Worm (Caenorhabditis elegans) whole organism, L4 larva: ENCODE data around the gene Y53F4B.39.
"Not testable (repeated sequence)": the region's sequence is repeated elsewhere in the genome, so short reads cannot be mapped to it uniquely, and the experiment has no call there.

Experiments used
- F49E8.2 ChIP-seq: sonication (generic microtip); optimal IDR thresholded peaks from 2 replicates; lab custom pipeline; 2016; ENCODE audit warnings: missing compliant biosample characterization, mild to moderate bottlenecking, missing genetic modification characterization, borderline replicate concordance
- R02D3.7 ChIP-seq: fragments of 150-350 bp; sonication (generic microtip); optimal IDR thresholded peaks from 3 replicates; lab custom pipeline; 2014; ENCODE audit warnings: missing biosample characterization, missing genetic modification characterization
- T26A8.4 ChIP-seq: fragments of 200-800 bp; sonication (Bioruptor generic); IDR thresholded peaks from 2 replicates; pipeline ENCODE4 v1.3.6; 2022; ENCODE audit warnings: missing genetic modification characterization, missing compliant biosample characterization
- Y48G9A.11 ChIP-seq: fragments of 200-800 bp; sonication (Bioruptor generic); IDR thresholded peaks from 2 replicates; pipeline ENCODE4 v1.3.6; 2022; ENCODE audit warnings: missing genetic modification reagents, missing genetic modification characterization, missing compliant biosample characterization
- Y5F2A.4 ChIP-seq: fragments of 200-800 bp; sonication (Bioruptor generic); optimal IDR thresholded peaks from 2 replicates; lab custom pipeline; 2018; ENCODE audit warnings: mild to moderate bottlenecking, missing genetic modification characterization, missing compliant biosample characterization
- aha-1 ChIP-seq: fragments of 150-350 bp; peaks from one replicate; lab custom pipeline; 2014; ENCODE audit warnings: missing biosample characterization, missing genetic modification characterization
- aly-2 ChIP-seq: sonication (generic microtip); optimal IDR thresholded peaks from 2 replicates; lab custom pipeline; 2018; ENCODE audit warnings: missing biosample characterization, missing genetic modification characterization
- ama-1 ChIP-seq: fragments of 150-350 bp; optimal IDR thresholded peaks from 2 replicates; lab custom pipeline; 2014; ENCODE audit warnings: inconsistent platforms, mixed read lengths
- ceh-28 ChIP-seq: fragments of 150-350 bp; optimal IDR thresholded peaks from 2 replicates; lab custom pipeline; 2014; ENCODE audit warnings: missing biosample characterization, missing genetic modification reagents, missing genetic modification characterization
- ceh-82 ChIP-seq: sonication (generic microtip); optimal IDR thresholded peaks from 2 replicates; lab custom pipeline; 2017; ENCODE audit warnings: missing biosample characterization, missing genetic modification characterization
- cey-2 ChIP-seq: sonication (generic microtip); optimal IDR thresholded peaks from 3 replicates; lab custom pipeline; 2017; ENCODE audit warnings: missing genetic modification characterization, mild to moderate bottlenecking, missing compliant biosample characterization, antibody characterized with exemption, borderline replicate concordance; ENCODE audit not compliant: insufficient read depth
- dmd-6 ChIP-seq: fragments of 200-800 bp; sonication (Bioruptor generic); IDR thresholded peaks from 2 replicates; pipeline ENCODE4 v1.3.6; 2022; ENCODE audit warnings: missing genetic modification reagents, missing genetic modification characterization, missing compliant biosample characterization
- dpl-1 ChIP-seq: fragments of 150-350 bp; optimal IDR thresholded peaks from 2 replicates; lab custom pipeline; 2014; ENCODE audit warnings: missing biosample characterization, missing genetic modification reagents, missing genetic modification characterization
- fos-1 ChIP-seq: fragments of 150-350 bp; optimal IDR thresholded peaks from 2 replicates; lab custom pipeline; 2014; ENCODE audit warnings: missing biosample characterization, missing genetic modification characterization
- gei-8 ChIP-seq: fragments of 200-800 bp; sonication (Bioruptor generic); optimal IDR thresholded peaks from 2 replicates; lab custom pipeline; 2018; ENCODE audit warnings: mild to moderate bottlenecking, missing genetic modification characterization, missing compliant biosample characterization
- hlh-11 ChIP-seq: fragments of 200-800 bp; sonication (Bioruptor generic); optimal IDR thresholded peaks from 2 replicates; lab custom pipeline; 2018; ENCODE audit warnings: mild to moderate bottlenecking, missing genetic modification characterization, missing compliant biosample characterization
- jun-1 ChIP-seq: fragments of 150-350 bp; optimal IDR thresholded peaks from 2 replicates; lab custom pipeline; 2014; ENCODE audit warnings: missing biosample characterization, missing genetic modification reagents, missing genetic modification characterization
- lim-7 ChIP-seq: fragments of 200-800 bp; sonication (Bioruptor generic); IDR thresholded peaks from 2 replicates; pipeline ENCODE4 v1.3.6; 2022; ENCODE audit warnings: missing genetic modification characterization, missing compliant biosample characterization
- lin-29 ChIP-seq: fragments of 200-800 bp; sonication (Bioruptor generic); IDR thresholded peaks from 2 replicates; pipeline ENCODE4 v1.3.6; 2022; ENCODE audit warnings: missing genetic modification reagents, missing genetic modification characterization, missing compliant biosample characterization
- lin-39 ChIP-seq: fragments of 150-350 bp; optimal IDR thresholded peaks from 2 replicates; lab custom pipeline; 2014; ENCODE audit warnings: missing biosample characterization, missing genetic modification reagents, missing genetic modification characterization
- mdl-1 ChIP-seq, 2 experiments: fragments of 150-350 bp in 1 of 2; sonication (generic microtip) in 1 of 2; optimal IDR thresholded peaks; 2 replicates each; lab custom pipeline; 2014 to 2017; ENCODE audit warnings: missing biosample characterization in 2 of 2, missing genetic modification characterization in 2 of 2
- mdt-29 ChIP-seq: fragments of 200-800 bp; sonication (Bioruptor generic); IDR thresholded peaks from 2 replicates; pipeline ENCODE4 v1.3.6; 2022; ENCODE audit warnings: missing genetic modification reagents, missing genetic modification characterization, missing compliant biosample characterization
- mxl-2 ChIP-seq: fragments of 200-800 bp; sonication (Bioruptor generic); conservative IDR thresholded peaks from 2 replicates; pipeline ENCODE4 v1.3.6; 2022; ENCODE audit warnings: missing genetic modification reagents, missing genetic modification characterization, missing compliant biosample characterization
- nhr-10 ChIP-seq: fragments of 150-350 bp; optimal IDR thresholded peaks from 2 replicates; lab custom pipeline; 2014; ENCODE audit warnings: missing biosample characterization, missing genetic modification characterization
- nhr-102 ChIP-seq: sonication (generic microtip); optimal IDR thresholded peaks from 2 replicates; lab custom pipeline; 2016; ENCODE audit warnings: mild to moderate bottlenecking, missing genetic modification characterization, moderate library complexity, missing compliant biosample characterization
- nhr-11 ChIP-seq: fragments of 150-350 bp; optimal IDR thresholded peaks from 2 replicates; lab custom pipeline; 2014; ENCODE audit warnings: missing biosample characterization, missing genetic modification characterization
- nhr-28 ChIP-seq: fragments of 150-350 bp; optimal IDR thresholded peaks from 2 replicates; lab custom pipeline; 2014; ENCODE audit warnings: missing biosample characterization, missing genetic modification characterization
- nhr-41 ChIP-seq: fragments of 200-800 bp; sonication (Bioruptor generic); IDR thresholded peaks from 2 replicates; pipeline ENCODE4 v1.3.6; 2022; ENCODE audit warnings: missing genetic modification reagents, missing genetic modification characterization, missing compliant biosample characterization
- nhr-42 ChIP-seq: fragments of 200-800 bp; sonication (Bioruptor generic); IDR thresholded peaks from 2 replicates; pipeline ENCODE4 v1.3.6; 2022; ENCODE audit warnings: missing genetic modification characterization, missing compliant biosample characterization
- nhr-76 ChIP-seq: fragments of 150-350 bp; optimal IDR thresholded peaks from 2 replicates; lab custom pipeline; 2014; ENCODE audit warnings: missing biosample characterization, missing genetic modification characterization
- nhr-77 ChIP-seq: fragments of 150-350 bp; optimal IDR thresholded peaks from 2 replicates; lab custom pipeline; 2014; ENCODE audit warnings: missing biosample characterization, missing genetic modification characterization
- pha-4 ChIP-seq, 2 experiments: fragments of 150-350 bp in 1 of 2; fragments of 200-800 bp in 1 of 2; sonication (Bioruptor generic) in 1 of 2; IDR thresholded peaks in 1 of 2; optimal IDR thresholded peaks in 1 of 2; 2 replicates each; pipeline versions ENCODE4 v1.3.6 to Lab custom; 2014 to 2022; ENCODE audit warnings: missing genetic modification characterization in 2 of 2, missing genetic modification reagents in 2 of 2, missing biosample characterization in 1 of 2, missing compliant biosample characterization in 1 of 2
- snpc-4 ChIP-seq: fragments of 150-350 bp; optimal IDR thresholded peaks from 2 replicates; lab custom pipeline; 2014; ENCODE audit warnings: missing biosample characterization, missing genetic modification characterization
- tra-1 ChIP-seq: fragments of 200-800 bp; sonication (Bioruptor generic); IDR thresholded peaks from 2 replicates; pipeline ENCODE4 v1.3.6; 2022; ENCODE audit warnings: missing genetic modification reagents, missing genetic modification characterization, missing compliant biosample characterization
- unc-62 ChIP-seq, 3 experiments: fragments of 150-350 bp in 1 of 3; sonication (generic microtip); optimal IDR thresholded peaks in 2 of 3; peaks in 1 of 3; 1 replicate in 1 of 3; 2 replicates in 2 of 3; lab custom pipeline; 2014 to 2017; ENCODE audit warnings: missing biosample characterization in 3 of 3, missing genetic modification characterization in 3 of 3, missing genetic modification reagents in 3 of 3, missing genotype in 1 of 3
- zag-1 ChIP-seq: fragments of 150-350 bp; optimal IDR thresholded peaks from 2 replicates; lab custom pipeline; 2014; ENCODE audit warnings: missing biosample characterization, missing genetic modification characterization
- zfp-3 ChIP-seq: fragments of 200-800 bp; sonication (Bioruptor generic); conservative IDR thresholded peaks from 2 replicates; pipeline ENCODE4 v1.3.6; 2022; ENCODE audit warnings: missing genetic modification reagents, missing genetic modification characterization, missing compliant biosample characterization
- zip-2 ChIP-seq: fragments of 150-350 bp; optimal IDR thresholded peaks from 2 replicates; lab custom pipeline; 2014; ENCODE audit warnings: missing biosample characterization, missing genetic modification characterization
- ztf-7 ChIP-seq: fragments of 150-350 bp; optimal IDR thresholded peaks from 2 replicates; lab custom pipeline; 2014; ENCODE audit warnings: missing biosample characterization, missing genetic modification characterization

Gene Y53F4B.39

DNA sequence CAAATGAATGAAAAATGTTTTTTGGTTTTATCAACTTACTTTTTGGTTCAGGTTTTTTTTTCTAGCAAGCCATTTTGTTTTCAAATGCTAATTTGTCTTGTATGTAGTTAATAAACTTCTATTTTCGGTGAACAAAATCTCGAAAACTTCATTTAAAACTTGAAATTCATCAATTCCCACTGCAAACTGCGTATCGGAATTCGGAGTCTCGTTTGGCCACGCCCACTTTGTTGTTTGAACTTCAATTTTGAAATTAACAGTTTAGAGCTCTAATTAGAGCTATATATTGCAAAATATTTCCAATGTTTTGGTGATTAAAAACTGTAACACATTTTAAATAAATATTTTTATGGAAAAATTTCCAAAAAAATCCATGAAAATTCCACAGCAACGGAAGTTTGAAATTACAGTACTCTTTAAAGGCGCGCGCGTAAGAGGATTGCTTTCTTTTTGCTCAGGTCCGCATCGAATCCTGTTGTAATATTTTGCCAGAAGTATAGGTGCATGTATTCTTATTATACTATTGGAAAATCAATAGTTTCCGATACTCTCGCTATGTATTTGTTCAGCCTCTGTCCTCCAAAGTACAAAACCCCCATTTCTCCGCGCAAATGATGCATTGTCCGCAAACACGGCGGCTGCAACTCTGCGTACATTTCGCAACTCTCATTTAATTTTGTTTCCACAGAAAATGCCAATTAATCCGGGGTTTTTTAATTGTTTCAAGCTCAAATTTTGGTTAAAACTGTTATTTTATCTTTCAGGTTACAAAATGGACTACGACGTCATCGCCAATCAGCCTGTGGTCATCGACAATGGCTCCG is 9.8 kb downstream of the Y53F4B.39 start, which contains the start of gene arp-1 (continued):
- TF ChIP-seq pha-4 (GFP tag; IDR thresholded peaks at IDR 0.05; lab: Robert Waterston, UW) (no peak), pha-4 (tag; optimal IDR thresholded peaks at IDR 0.05; lab: Kevin White, UChicago) (peak; percentile 65), Y48G9A.11 (peak; percentile 80), ceh-82 (tag; lab: Kevin White, UChicago) (no peak), nhr-77 (tag; lab: Kevin White, UChicago) (peak; percentile 24), lin-39 (tag; lab: Kevin White, UChicago) (no peak), snpc-4 (tag; lab: Kevin White, UChicago) (no peak)

DNA sequence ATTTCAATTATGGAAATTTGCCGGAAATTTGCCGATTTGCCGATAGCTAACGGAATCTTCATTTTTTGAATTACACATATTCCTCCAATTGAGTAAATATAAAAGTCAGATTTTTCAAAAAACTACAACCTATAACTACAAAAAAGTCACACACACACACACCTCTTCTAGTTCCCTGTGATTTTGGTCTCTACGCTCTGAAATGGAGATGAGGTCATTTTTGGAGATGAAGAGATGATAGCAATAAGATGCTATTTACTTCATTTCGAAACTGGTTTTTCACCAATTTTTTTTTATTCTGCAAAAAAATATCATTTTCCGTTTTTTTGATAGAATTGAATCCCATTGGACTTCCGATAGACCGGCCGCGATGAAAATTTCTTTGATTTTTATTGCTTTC is 14.2 kb downstream of the Y53F4B.39 start, which contains the start of gene Y53F4B.23:
Y53F4B.23 (plus strand) TSS at position 312 of the 400 bp plus-strand sequence.
- peak; percentile 93 for TF ChIP-seq nhr-28
- TF ChIP-seq jun-1 (tag; lab: Kevin White, UChicago) = no peak

ce11 chrII:15130512-15130911 is 20.6 kb downstream of the Y53F4B.39 start, which contains the start of gene Y53F4B.62:
TSS of gene Y53F4B.62 (minus strand) at chrII:15130612.
- TF ChIP-seq cey-2 (tag; lab: Kevin White, UChicago) (no peak), lim-7 (GFP tag; lab: Robert Waterston, UW) (no peak), zag-1 (tag; lab: Kevin White, UChicago) (no peak), ceh-28 (tag; lab: Kevin White, UChicago) (no peak), T26A8.4 (no peak), mxl-2 (no peak)

- TF ChIP-seq zip-2 (tag; lab: Kevin White, UChicago) (no peak), nhr-11 (no peak), dpl-1 (no peak), aha-1 (no peak), hlh-11 (tag; lab: Kevin White, UChicago) (no peak), gei-8 (GFP tag; lab: Kevin White, UChicago) (no peak), Y48G9A.11 (no peak), zfp-3 (GFP tag; lab: Robert Waterston, UW) (no peak), tra-1 (GFP tag; lab: Robert Waterston, UW) (no peak)
Measured at ce11 chrII:15134332-15134731, 24.4 kb downstream of the Y53F4B.39 start, which contains the start of gene Y53F4B.24. TSS of gene Y53F4B.24 (minus strand) at chrII:15134432.

ce11 chrII:15135886-15136285 is 25.9 kb downstream of the Y53F4B.39 start, which contains the start of gene Y53F4B.25:
TSS of gene Y53F4B.25 (plus strand) at chrII:15136186.
- no peak for TF ChIP-seq nhr-42 (GFP tag; lab: Robert Waterston, UW)
- TF ChIP-seq F49E8.2 = no peak

- TF ChIP-seq Y5F2A.4 (GFP tag; lab: Kevin White, UChicago); nhr-10 (tag; lab: Kevin White, UChicago); jun-1 (tag; lab: Kevin White, UChicago): not testable (repeated sequence)
Measured at ce11 chrII:15140881-15141280, 30.9 kb downstream of the Y53F4B.39 start, which contains the start of gene Y53F4B.26. TSS of gene Y53F4B.26 (minus strand) at chrII:15140981.

- TF ChIP-seq nhr-102 = no peak
- TF ChIP-seq R02D3.7 (tag; lab: Kevin White, UChicago) = no peak
- TF ChIP-seq lin-29 (GFP tag; lab: Robert Waterston, UW) = no peak
- TF ChIP-seq fos-1 (tag; lab: Kevin White, UChicago) = no peak
- no peak for TF ChIP-seq unc-62 (GFP tag; optimal IDR thresholded peaks at IDR 0.05 in 1 of 2; lab: Kevin White, UChicago)
- TF ChIP-seq unc-62 (tag; optimal IDR thresholded peaks at IDR 0.05; lab: Kevin White, UChicago) = no peak
- TF ChIP-seq mdl-1 (tag; optimal IDR thresholded peaks at IDR 0.05; lab: Kevin White, UChicago) = no peak
- no peak for TF ChIP-seq nhr-76 (tag; lab: Kevin White, UChicago)
- no peak for TF ChIP-seq hlh-11 (tag; lab: Kevin White, UChicago)
- TF ChIP-seq nhr-41 (GFP tag; lab: Robert Waterston, UW) = no peak
- no peak for TF ChIP-seq mdt-29 (GFP tag; lab: Robert Waterston, UW)
- no peak for TF ChIP-seq dmd-6 (GFP tag; lab: Robert Waterston, UW)
- no peak for TF ChIP-seq ama-1 (lab: Kevin White, UChicago)
- no peak for TF ChIP-seq dpl-1
- TF ChIP-seq ztf-7 = no peak
- TF ChIP-seq Y48G9A.11 = no peak
- TF ChIP-seq aly-2 (tag; lab: Kevin White, UChicago) = no peak
Measured at ce11 chrII:15143729-15144128, 33.8 kb downstream of the Y53F4B.39 start.
